Fruit fly (Drosophila melanogaster) whole organism, wandering third instar larva: Measurements from ENCODE around the gene CG1544.
A peak's percentile ranks its signal among the peaks of the same experiment; 100 is the strongest.

Experiments
- Abd-B ChIP-seq: fragments of >200 bp; optimal IDR thresholded peaks from 2 replicates; lab custom pipeline; 2017; ENCODE audit warnings: missing biosample characterization, missing genetic modification characterization
- CG32264 ChIP-seq: fragments of 200-800 bp; sonication (Bioruptor generic); optimal IDR thresholded peaks from 2 replicates; lab custom pipeline; 2016; ENCODE audit warnings: missing biosample characterization, missing genetic modification characterization
- CG9705 ChIP-seq: fragments of 200-800 bp; sonication (Bioruptor generic); optimal IDR thresholded peaks from 2 replicates; lab custom pipeline; 2018; ENCODE audit warnings: missing biosample characterization, mild to moderate bottlenecking, missing genetic modification characterization
- CrebA ChIP-seq: fragments of 200-800 bp; sonication (Bioruptor generic); optimal IDR thresholded peaks from 2 replicates; lab custom pipeline; 2016; ENCODE audit warnings: missing biosample characterization, mild to moderate bottlenecking, missing genetic modification characterization, borderline replicate concordance
- Dfd ChIP-seq: fragments of >200 bp; optimal IDR thresholded peaks from 2 replicates; lab custom pipeline; 2017; ENCODE audit warnings: missing biosample characterization, missing genetic modification characterization
- Dif ChIP-seq: fragments of 200-275, 200-300 bp; sonication (Bioruptor generic); optimal IDR thresholded peaks from 2 replicates; lab custom pipeline; 2018; ENCODE audit warnings: missing biosample characterization, missing genetic modification characterization; ENCODE audit not compliant: partially characterized antibody
- GATAd ChIP-seq: sonication (Bioruptor generic); optimal IDR thresholded peaks from 2 replicates; lab custom pipeline; 2016; ENCODE audit warnings: missing biosample characterization, missing genetic modification characterization
- HLH106 ChIP-seq: fragments of 200-800 bp; optimal IDR thresholded peaks from 3 replicates; lab custom pipeline; 2019; ENCODE audit warnings: missing biosample characterization, mild to moderate bottlenecking, missing genetic modification characterization, moderate library complexity
- Hnf4 ChIP-seq: fragments of 200-800 bp; sonication (Bioruptor generic); optimal IDR thresholded peaks from 2 replicates; lab custom pipeline; 2016; ENCODE audit warnings: missing biosample characterization, mild to moderate bottlenecking, missing genetic modification characterization
- Hr78 ChIP-seq: fragments of >200 bp; optimal IDR thresholded peaks from 2 replicates; lab custom pipeline; 2017; ENCODE audit warnings: missing biosample characterization, missing genetic modification characterization
- Hr83 ChIP-seq: fragments of 200-300 bp; sonication (Bioruptor generic); optimal IDR thresholded peaks from 2 replicates; lab custom pipeline; 2016; ENCODE audit warnings: missing biosample characterization, mild to moderate bottlenecking, missing genetic modification characterization, moderate library complexity; ENCODE audit not compliant: poor library complexity, severe bottlenecking
- Jra ChIP-seq: sonication (Bioruptor generic); optimal IDR thresholded peaks from 2 replicates; lab custom pipeline; 2016; ENCODE audit warnings: missing biosample characterization, missing genetic modification characterization
- Mio ChIP-seq: sonication (Bioruptor generic); optimal IDR thresholded peaks from 2 replicates; lab custom pipeline; 2016; ENCODE audit warnings: missing biosample characterization, missing genetic modification characterization
- Myc ChIP-seq: fragments of >200 bp; optimal IDR thresholded peaks from 2 replicates; lab custom pipeline; 2017
- N ChIP-seq: fragments of >200 bp; optimal IDR thresholded peaks from 2 replicates; lab custom pipeline; 2018; ENCODE audit warnings: missing biosample characterization, missing external identifiers, missing genetic modification characterization
- OdsH ChIP-seq: fragments of 200-800 bp; sonication (Bioruptor generic); optimal IDR thresholded peaks from 2 replicates; lab custom pipeline; 2016; ENCODE audit warnings: missing biosample characterization, mild to moderate bottlenecking, missing genetic modification characterization
- Rel ChIP-seq, 2 experiments: fragments of 200-800 bp; sonication (Bioruptor generic) in 1 of 2; optimal IDR thresholded peaks; 2 replicates in 1 of 2; 3 replicates in 1 of 2; lab custom pipeline; 2016 to 2019; ENCODE audit warnings: mild to moderate bottlenecking in 2 of 2, missing biosample characterization in 2 of 2, missing genetic modification characterization in 2 of 2, moderate library complexity in 1 of 2
- Sp1 ChIP-seq: fragments of 200-800 bp; sonication (Bioruptor generic); optimal IDR thresholded peaks from 3 replicates; lab custom pipeline; 2019; ENCODE audit warnings: missing biosample characterization, mild to moderate bottlenecking, missing genetic modification characterization, moderate library complexity
- Vsx2 ChIP-seq: fragments of 200-300, 225-300 bp; sonication (Bioruptor generic); optimal IDR thresholded peaks from 2 replicates; lab custom pipeline; 2018; ENCODE audit warnings: missing biosample characterization, missing genetic modification characterization; ENCODE audit not compliant: partially characterized antibody
- br ChIP-seq: fragments of 200-800 bp; sonication (Bioruptor generic); optimal IDR thresholded peaks from 2 replicates; lab custom pipeline; 2016; ENCODE audit warnings: missing biosample characterization, missing genetic modification characterization
- brk ChIP-seq: fragments of 200-800 bp; sonication (Bioruptor generic); optimal IDR thresholded peaks from 2 replicates; lab custom pipeline; 2016; ENCODE audit warnings: missing biosample characterization, mild to moderate bottlenecking, missing genetic modification characterization
- dl ChIP-seq, 2 experiments: fragments of 175-275, 200-275 bp in 1 of 2; fragments of 200-275 bp in 1 of 2; sonication (Bioruptor generic); optimal IDR thresholded peaks; lab custom pipeline; 2018; ENCODE audit warnings: mild to moderate bottlenecking in 2 of 2, missing biosample characterization in 2 of 2, missing genetic modification characterization in 2 of 2, moderate library complexity in 2 of 2; ENCODE audit not compliant: partially characterized antibody in 2 of 2, insufficient read depth in 1 of 2
- dmrt93B ChIP-seq: fragments of 200-800 bp; sonication (Bioruptor generic); optimal IDR thresholded peaks from 2 replicates; lab custom pipeline; 2018; ENCODE audit warnings: missing biosample characterization, mild to moderate bottlenecking, missing genetic modification characterization
- dsf ChIP-seq: sonication (Bioruptor generic); optimal IDR thresholded peaks from 2 replicates; lab custom pipeline; 2016; ENCODE audit warnings: missing biosample characterization, missing genetic modification characterization, borderline replicate concordance
- ey ChIP-seq: fragments of 200-800 bp; sonication (Bioruptor generic); optimal IDR thresholded peaks from 2 replicates; lab custom pipeline; 2016; ENCODE audit warnings: missing biosample characterization, missing genetic modification characterization
- foxo ChIP-seq, 2 experiments: fragments of 200-800 bp; sonication (Bioruptor generic); optimal IDR thresholded peaks; 2 replicates in 1 of 2; 3 replicates in 1 of 2; lab custom pipeline; 2016 to 2017; ENCODE audit warnings: missing biosample characterization in 2 of 2, missing genetic modification characterization in 2 of 2
- fru ChIP-seq: fragments of 200-800 bp; sonication (Bioruptor generic); optimal IDR thresholded peaks from 3 replicates; lab custom pipeline; 2016; ENCODE audit warnings: missing biosample characterization, mild to moderate bottlenecking, missing genetic modification characterization
- h ChIP-seq: fragments of 200-800 bp; sonication (Bioruptor generic); optimal IDR thresholded peaks from 3 replicates; lab custom pipeline; 2016; ENCODE audit warnings: missing biosample characterization, mild to moderate bottlenecking, missing genetic modification characterization
- jim ChIP-seq: fragments of 175-275, 200-325 bp; sonication (Bioruptor generic); optimal IDR thresholded peaks from 2 replicates; lab custom pipeline; 2016; ENCODE audit warnings: missing biosample characterization, mild to moderate bottlenecking, missing genetic modification characterization
- lola ChIP-seq: fragments of >200 bp; optimal IDR thresholded peaks from 2 replicates; lab custom pipeline; 2017; ENCODE audit warnings: missing biosample characterization, missing genetic modification characterization
- pan ChIP-seq: fragments of >200 bp; optimal IDR thresholded peaks from 2 replicates; lab custom pipeline; 2017
- psq ChIP-seq: fragments of 200-800 bp; sonication (Bioruptor generic); optimal IDR thresholded peaks from 3 replicates; lab custom pipeline; 2017; ENCODE audit warnings: missing biosample characterization, mild to moderate bottlenecking, missing genetic modification characterization, moderate library complexity
- rgr ChIP-seq: fragments of 200-800 bp; sonication (Bioruptor generic); optimal IDR thresholded peaks from 3 replicates; lab custom pipeline; 2016; ENCODE audit warnings: missing biosample characterization, mild to moderate bottlenecking, missing genetic modification characterization
- sage ChIP-seq: fragments of 200-800 bp; sonication (Bioruptor generic); optimal IDR thresholded peaks from 2 replicates; lab custom pipeline; 2016; ENCODE audit warnings: missing biosample characterization, mild to moderate bottlenecking, missing genetic modification characterization
- sv ChIP-seq: fragments of 200-800 bp; sonication (Bioruptor generic); optimal IDR thresholded peaks from 3 replicates; lab custom pipeline; 2016; ENCODE audit warnings: missing biosample characterization, missing genetic modification characterization
- tai ChIP-seq: sonication (Bioruptor generic); optimal IDR thresholded peaks from 2 replicates; lab custom pipeline; 2016; ENCODE audit warnings: missing biosample characterization, missing genetic modification characterization
- usp ChIP-seq: fragments of >200 bp; optimal IDR thresholded peaks from 2 replicates; lab custom pipeline; 2017; ENCODE audit warnings: missing biosample characterization, missing genetic modification characterization
- woc ChIP-seq: sonication (Bioruptor generic); optimal IDR thresholded peaks from 2 replicates; lab custom pipeline; 2016; ENCODE audit warnings: missing biosample characterization, mild to moderate bottlenecking, missing genetic modification characterization

The CG1544 gene

DNA sequence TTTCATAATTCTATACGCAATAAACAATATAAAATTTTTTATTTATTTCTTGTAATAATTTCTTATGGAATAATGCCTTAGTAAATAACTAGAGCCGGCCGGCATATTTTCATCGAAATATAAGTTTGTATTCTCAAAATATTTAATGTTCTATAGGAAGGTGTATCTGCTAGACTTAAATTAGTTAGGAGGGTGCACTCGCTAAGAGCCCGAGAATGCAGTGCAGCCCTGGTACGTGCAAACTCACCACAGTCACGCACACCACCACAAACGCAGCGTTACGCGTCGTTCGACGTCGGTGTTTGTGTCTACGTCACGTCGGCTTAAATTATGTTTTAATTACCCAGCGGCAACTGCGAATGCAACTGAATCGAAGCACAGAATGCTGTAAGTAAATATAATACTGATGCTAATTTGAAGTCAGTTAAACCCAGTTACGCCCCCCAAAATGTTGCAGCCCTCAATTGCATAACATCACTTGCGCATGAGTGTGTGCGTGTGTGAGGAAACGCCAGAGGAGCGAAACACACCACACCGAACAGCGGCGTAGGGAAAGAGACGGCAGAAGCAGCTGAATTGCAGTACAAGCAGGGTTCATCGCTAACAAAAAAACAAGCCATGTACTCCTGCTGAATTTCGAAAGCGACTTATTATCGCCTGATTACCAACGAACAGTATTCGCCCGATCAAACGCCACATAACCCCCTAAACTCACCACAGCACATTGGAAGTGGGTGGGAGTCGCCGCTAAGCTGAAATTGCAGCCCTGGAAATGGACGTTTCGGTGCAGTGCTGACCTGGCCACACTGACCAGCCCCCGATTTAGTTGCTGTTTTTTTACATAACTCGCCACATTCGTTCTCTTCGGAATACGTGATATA is 24.0 kb downstream of the CG1544 start, which contains the start of gene CG12054:
CG12054 (plus strand) TSS at position 247 of the 881 bp plus-strand sequence.
- TF ChIP-seq sage (GFP tag; lab: Kevin White, UChicago) (no peak), pan (lab: Kevin White, UChicago) (no peak), Dif (GFP tag; lab: Kevin White, UChicago) (peak; percentile 6), GATAd (GFP tag; lab: Kevin White, UChicago) (no peak), Hnf4 (GFP tag; lab: Kevin White, UChicago) (no peak), Vsx2 (no peak), CrebA (GFP tag; lab: Kevin White, UChicago) (no peak), Sp1 (no peak), ey (peak; percentile 19), CG9705 (no peak), HLH106 (tag; lab: Kevin White, UChicago) (peak; percentile 7), psq (no peak), Jra (GFP tag; lab: Kevin White, UChicago) (no peak), h (GFP tag; lab: Kevin White, UChicago) (no peak), usp (GFP tag; lab: Kevin White, UChicago) (no peak), dmrt93B (GFP tag; lab: Kevin White, UChicago) (no peak), fru (GFP tag; lab: Kevin White, UChicago) (no peak), sv (GFP tag; lab: Kevin White, UChicago) (no peak), Hr83 (GFP tag; lab: Kevin White, UChicago) (peak; percentile 9), Myc (lab: Kevin White, UChicago) (peak; percentile 71), Dfd (GFP tag; lab: Kevin White, UChicago) (no peak), OdsH (GFP tag; lab: Kevin White, UChicago) (no peak), lola (GFP tag; lab: Kevin White, UChicago) (no peak), dl (GFP tag; optimal IDR thresholded peaks at IDR 0.05; lab: Kevin White, UChicago; ENCODE audit: insufficient read depth in 1 of 2, partially characterized antibody in 2 of 2) (no peak), Mio (GFP tag; lab: Kevin White, UChicago) (no peak), brk (GFP tag; lab: Kevin White, UChicago) (no peak), dsf (GFP tag; lab: Kevin White, UChicago) (no peak), tai (GFP tag; lab: Kevin White, UChicago) (no peak), CG32264 (no peak), foxo (GFP tag; optimal IDR thresholded peaks at IDR 0.05; lab: Kevin White, UChicago) (peak in 1 of 2 experiments; percentile 5), N (peak; percentile 15), br (GFP tag; lab: Kevin White, UChicago) (no peak), Hr78 (no peak), jim (GFP tag; lab: Kevin White, UChicago) (no peak), woc (GFP tag; lab: Kevin White, UChicago) (no peak), rgr (GFP tag; lab: Kevin White, UChicago) (no peak), Abd-B (GFP tag; lab: Kevin White, UChicago) (no peak), Rel (GFP tag; optimal IDR thresholded peaks at IDR 0.05; lab: Kevin White, UChicago) (no peak), Rel (tag; optimal IDR thresholded peaks at IDR 0.05; lab: Kevin White, UChicago) (peak; percentile 48)

DNA sequence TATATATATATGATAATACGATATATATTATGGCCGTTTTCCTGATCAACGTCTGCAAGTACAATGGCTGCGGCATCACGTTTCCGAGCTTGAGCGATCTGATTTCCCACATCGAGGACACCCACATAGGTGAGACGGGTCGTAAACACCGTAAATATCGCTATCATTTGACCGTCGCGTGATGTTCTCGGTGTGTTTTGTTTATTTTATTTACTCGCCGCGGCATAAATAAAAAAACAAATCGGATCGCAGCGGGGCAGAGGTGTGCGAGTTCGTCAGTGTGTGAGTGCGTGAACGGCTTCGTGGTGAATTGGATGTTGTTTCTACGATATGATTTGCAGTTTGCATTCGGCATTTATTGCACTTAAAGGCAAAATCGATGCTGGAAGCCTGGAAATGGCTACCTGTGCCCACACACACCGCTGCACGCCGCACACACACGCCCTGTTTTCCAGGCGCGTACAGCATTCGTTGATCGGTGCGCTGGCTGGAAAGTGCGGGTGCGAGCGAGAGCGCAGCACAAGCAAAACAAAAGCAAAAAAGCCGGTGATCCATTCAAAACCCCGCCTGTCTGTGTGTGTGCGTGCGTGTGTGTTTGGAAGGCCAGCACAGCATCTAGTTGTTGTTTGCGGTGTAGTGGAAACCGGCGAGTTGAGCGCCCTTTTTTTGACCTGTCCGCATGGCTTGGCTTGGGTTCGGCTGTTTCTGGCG is 24.8 kb downstream of the CG1544 start:
- TF ChIP-seq GATAd (GFP tag; lab: Kevin White, UChicago) (no peak), h (GFP tag; lab: Kevin White, UChicago) (peak; percentile 17), Hr83 (GFP tag; lab: Kevin White, UChicago) (peak; percentile 41), tai (GFP tag; lab: Kevin White, UChicago) (no peak), jim (GFP tag; lab: Kevin White, UChicago) (peak; percentile 95), psq (peak; percentile 12), dl (GFP tag; optimal IDR thresholded peaks at IDR 0.05; lab: Kevin White, UChicago; ENCODE audit: insufficient read depth in 1 of 2, partially characterized antibody in 2 of 2) (no peak), Sp1 (peak; percentile 55), Rel (GFP tag; optimal IDR thresholded peaks at IDR 0.05; lab: Kevin White, UChicago) (peak; percentile 47), Rel (tag; optimal IDR thresholded peaks at IDR 0.05; lab: Kevin White, UChicago) (no peak), Hr78 (peak; percentile 12), Dif (GFP tag; lab: Kevin White, UChicago) (peak; percentile 21), sv (GFP tag; lab: Kevin White, UChicago) (no peak), br (GFP tag; lab: Kevin White, UChicago) (peak; percentile 15)
